Fruit fly (Drosophila melanogaster) Kc167 (cell line): ENCODE measurements around the gene Ran-like.

Experiments used
- Myc ChIP-seq: fragments of >200 bp; optimal IDR thresholded peaks from 2 replicates; lab custom pipeline; 2017; ENCODE audit warnings: missing external identifiers
- psq ChIP-seq: fragments of >200 bp; optimal IDR thresholded peaks from 2 replicates; lab custom pipeline; 2017; ENCODE audit warnings: missing external identifiers
- ttk ChIP-seq: sonication (Bioruptor generic); optimal IDR thresholded peaks from 2 replicates; lab custom pipeline; 2017; ENCODE audit warnings: missing external identifiers

DNA sequence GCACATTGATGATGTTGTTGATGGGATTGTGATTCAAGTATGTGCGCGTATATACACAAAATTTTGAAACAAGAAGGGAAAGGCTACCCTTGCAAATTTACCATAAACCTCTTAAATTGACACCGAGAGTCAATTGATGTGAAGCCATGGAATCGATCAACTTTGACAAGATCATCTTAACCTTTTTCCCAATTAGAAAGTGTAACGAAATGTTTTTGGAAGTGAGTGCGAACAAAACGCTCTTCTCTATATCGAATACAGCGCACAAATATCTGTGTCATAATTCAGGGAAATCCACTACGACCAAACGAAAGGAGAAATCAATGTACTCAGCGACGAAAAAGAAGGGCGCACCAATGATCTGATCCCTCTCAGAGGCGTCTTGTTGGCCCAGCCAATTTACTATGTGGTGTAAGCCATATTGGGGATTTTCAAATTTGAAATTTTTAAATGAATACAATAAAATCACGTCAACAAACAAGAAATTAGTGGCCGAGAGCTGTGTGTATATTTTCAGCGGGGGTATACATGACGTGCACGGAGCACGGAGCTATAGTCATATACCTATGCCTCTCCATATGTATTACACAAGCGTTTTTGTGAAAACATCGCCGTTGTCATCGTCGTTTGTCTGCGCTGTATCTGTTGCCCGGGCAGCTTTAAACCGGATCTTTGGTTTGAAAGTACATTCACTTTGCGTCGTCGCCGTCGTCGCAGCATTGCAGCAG lies 48.4 kb upstream of the Ran-like start:
- TF ChIP-seq psq: no peak
- TF ChIP-seq ttk (lab: Kevin White, UChicago): no peak
- TF ChIP-seq Myc: no peak
